Worm (Caenorhabditis elegans): Measurements from ENCODE around the gene R01E6.2.

DNA sequence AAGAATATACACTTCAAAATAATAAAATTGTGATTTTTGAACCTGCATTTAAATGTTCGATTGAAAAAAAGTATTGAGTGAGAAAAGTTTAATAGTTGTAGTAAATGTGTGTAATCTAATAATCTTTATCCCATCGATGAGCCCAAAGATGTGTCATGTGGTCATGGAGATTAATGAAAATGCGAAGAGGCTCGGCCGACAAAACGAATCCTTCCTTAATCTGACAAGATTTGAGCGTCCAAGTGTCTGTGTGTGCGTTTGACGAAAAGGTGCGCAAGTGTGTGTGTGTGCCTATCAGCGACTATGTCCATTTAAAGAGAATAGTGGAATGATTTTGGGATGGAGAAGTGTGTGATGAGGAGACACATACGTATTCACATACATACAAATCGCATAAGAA is 7.7 kb upstream of the R01E6.2 start:
- TF ChIP-seq F13C5.2 (tag; optimal IDR thresholded peaks at IDR 0.05) (no peak), ama-1 (optimal IDR thresholded peaks at IDR 0.05) (no peak), flt-1 (GFP tag; IDR thresholded peaks at IDR 0.05) (no peak), hmg-4 (GFP tag; optimal IDR thresholded peaks at IDR 0.05) (no peak), ets-7 (tag; optimal IDR thresholded peaks at IDR 0.05) (no peak), tra-4 (tag; optimal IDR thresholded peaks at IDR 0.05) (no peak), sea-1 (GFP tag; conservative IDR thresholded peaks at IDR 0.05) (no peak), aly-1 (tag; optimal IDR thresholded peaks at IDR 0.05) (no peak)

Data from whole organism, early embryonic.